Worm (Caenorhabditis elegans): ENCODE results near the gene cls-1.

Gene cls-1

DNA sequence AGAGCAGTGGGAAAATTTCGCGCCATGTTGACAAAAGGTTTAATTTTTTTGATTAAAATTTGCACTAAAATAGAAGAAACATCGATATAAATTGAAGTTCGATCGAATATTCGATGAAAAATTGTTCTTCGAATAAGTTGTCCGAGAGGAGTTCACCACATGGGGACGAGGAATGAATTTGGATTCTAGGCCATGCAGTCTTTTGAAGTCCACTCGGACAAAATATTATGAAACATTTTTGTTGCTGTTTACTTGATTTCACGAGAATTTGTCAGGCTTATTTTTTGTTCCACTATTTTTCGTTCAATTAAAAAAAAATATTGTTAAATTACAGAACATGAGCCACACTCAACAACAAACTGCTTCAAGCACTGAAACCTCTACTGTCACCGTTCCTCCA, 12.7 kb downstream of the cls-1 start, which contains the start of the genes cux-7 and C07H6.2:
Gene cux-7, minus strand, starts transcription at position 174 of the 400 bp plus-strand sequence.
Gene C07H6.2, plus strand, starts transcription at position 338 of the 400 bp plus-strand sequence.
- peak; percentile 82 for TF ChIP-seq nhr-6 (tag; optimal IDR thresholded peaks at IDR 0.05)
- TF ChIP-seq nhr-41 (GFP tag; IDR thresholded peaks at IDR 0.05): no peak
- TF ChIP-seq dpl-1 (GFP tag; optimal IDR thresholded peaks at IDR 0.05): peak; percentile 92
- no peak for TF ChIP-seq Y5F2A.4 (GFP tag; optimal IDR thresholded peaks at IDR 0.05)
- TF ChIP-seq zip-11 (GFP tag; IDR thresholded peaks at IDR 0.05): no peak
- TF ChIP-seq madf-9 (GFP tag; conservative IDR thresholded peaks at IDR 0.05): peak; percentile 96
- TF ChIP-seq dmd-8 (GFP tag; IDR thresholded peaks at IDR 0.05): no peak
- no peak for TF ChIP-seq jun-1 (tag; optimal IDR thresholded peaks at IDR 0.05)
- peak in 1 of 2 experiments; percentile 24 for TF ChIP-seq ZK546.5 (tag; optimal IDR thresholded peaks at IDR 0.05)
- no peak for TF ChIP-seq mep-1 (tag; optimal IDR thresholded peaks at IDR 0.05)
- TF ChIP-seq unc-39 (tag; optimal IDR thresholded peaks at IDR 0.05): no peak
- no peak for TF ChIP-seq ama-1 (optimal IDR thresholded peaks at IDR 0.05)
- peak; percentile 85 for TF ChIP-seq lin-38 (GFP tag; IDR thresholded peaks at IDR 0.05)
- TF ChIP-seq nhr-42 (GFP tag; IDR thresholded peaks at IDR 0.05): 0 out of 2 replicates have a peak, but pooled peaks have one; percentile 44
- no peak for TF ChIP-seq snpc-4 (tag; optimal IDR thresholded peaks at IDR 0.05)
- peak; percentile 100 for TF ChIP-seq mes-2 (tag; optimal IDR thresholded peaks at IDR 0.05; ENCODE audit: poor library complexity, severe bottlenecking)
- no peak for TF ChIP-seq hlh-30 (tag; optimal IDR thresholded peaks at IDR 0.05; ENCODE audit: insufficient read depth)
- peak; percentile 72 for TF ChIP-seq lin-15B (tag; optimal IDR thresholded peaks at IDR 0.05)
- peak; percentile 86 for TF ChIP-seq T26A8.4 (GFP tag; IDR thresholded peaks at IDR 0.05)
- no peak for TF ChIP-seq zip-2 (tag; optimal IDR thresholded peaks at IDR 0.05)
- TF ChIP-seq F44E2.7 (GFP tag; IDR thresholded peaks at IDR 0.05): no peak
- TF ChIP-seq ZK337.2 (GFP tag; IDR thresholded peaks at IDR 0.05): peak; percentile 100
- TF ChIP-seq hlh-11 (tag; optimal IDR thresholded peaks at IDR 0.05): peak; percentile 82
- TF ChIP-seq snpc-1.2 (GFP tag; IDR thresholded peaks at IDR 0.05): no peak; the same call in 1 of the 2 replicates
- TF ChIP-seq ces-1 (GFP tag; optimal IDR thresholded peaks at IDR 0.05): peak; percentile 5
- TF ChIP-seq Y75B8A.6 (GFP tag; IDR thresholded peaks at IDR 0.05): no peak
- peak; percentile 88; the same call in 1 of the 2 replicates for TF ChIP-seq D1046.2 (GFP tag; IDR thresholded peaks at IDR 0.05)
- no peak for TF ChIP-seq nhr-111 (GFP tag; optimal IDR thresholded peaks at IDR 0.05)
- TF ChIP-seq unc-130 (GFP tag; optimal IDR thresholded peaks at IDR 0.05): peak; percentile 98
- no peak for TF ChIP-seq egl-27 (tag; optimal IDR thresholded peaks at IDR 0.05)
- peak; percentile 42 for TF ChIP-seq nhr-25 (tag; optimal IDR thresholded peaks at IDR 0.05; ENCODE audit: borderline replicate concordance, insufficient read depth)
- TF ChIP-seq zfp-3 (GFP tag; conservative IDR thresholded peaks at IDR 0.05): peak; percentile 88
- TF ChIP-seq nhr-77 (tag; optimal IDR thresholded peaks at IDR 0.05): peak; percentile 68
- peak; percentile 57 for TF ChIP-seq php-3 (GFP tag; IDR thresholded peaks at IDR 0.05)
- peak in 1 of 2 experiments; percentile 96 for TF ChIP-seq hif-1 (tag; optimal IDR thresholded peaks at IDR 0.05)
- TF ChIP-seq spr-1 (tag; optimal IDR thresholded peaks at IDR 0.05): peak; percentile 69
- no peak for TF ChIP-seq daf-12 (tag; optimal IDR thresholded peaks at IDR 0.05)
- no peak for TF ChIP-seq fos-1 (tag; optimal IDR thresholded peaks at IDR 0.05)
- peak; percentile 87 for TF ChIP-seq T20F7.1 (GFP tag; optimal IDR thresholded peaks at IDR 0.05)
- peak; percentile 47 for TF ChIP-seq spr-3 (GFP tag; optimal IDR thresholded peaks at IDR 0.05)
- no peak for TF ChIP-seq F26F4.8 (GFP tag; conservative IDR thresholded peaks at IDR 0.05)
- TF ChIP-seq lin-13 (GFP tag; optimal IDR thresholded peaks at IDR 0.05): peak; percentile 85
- TF ChIP-seq nhr-48 (tag; optimal IDR thresholded peaks at IDR 0.05): no peak
- TF ChIP-seq vab-7 (GFP tag; IDR thresholded peaks at IDR 0.05): 0 out of 2 replicates have a peak, but pooled peaks have one; percentile 50
- no peak for TF ChIP-seq pqm-1 (tag; optimal IDR thresholded peaks at IDR 0.05)
- no peak for TF ChIP-seq aly-2 (tag; optimal IDR thresholded peaks at IDR 0.05)
- no peak for TF ChIP-seq lin-39 (tag; optimal IDR thresholded peaks at IDR 0.05)
- TF ChIP-seq aha-1 (tag): peak; percentile 97
- no peak for TF ChIP-seq zag-1 (tag; optimal IDR thresholded peaks at IDR 0.05)
- no peak for TF ChIP-seq lin-29 (GFP tag; IDR thresholded peaks at IDR 0.05)
- no peak; the same call in 1 of the 2 replicates for TF ChIP-seq pha-4 (GFP tag; IDR thresholded peaks at IDR 0.05)
- peak; percentile 30 for TF ChIP-seq pha-4 (tag; optimal IDR thresholded peaks at IDR 0.05)

Data from whole organism, L4 larva.